Fruit fly (Drosophila melanogaster): ENCODE measurements around the gene Hmgcl.

Hmgcl gene

DNA sequence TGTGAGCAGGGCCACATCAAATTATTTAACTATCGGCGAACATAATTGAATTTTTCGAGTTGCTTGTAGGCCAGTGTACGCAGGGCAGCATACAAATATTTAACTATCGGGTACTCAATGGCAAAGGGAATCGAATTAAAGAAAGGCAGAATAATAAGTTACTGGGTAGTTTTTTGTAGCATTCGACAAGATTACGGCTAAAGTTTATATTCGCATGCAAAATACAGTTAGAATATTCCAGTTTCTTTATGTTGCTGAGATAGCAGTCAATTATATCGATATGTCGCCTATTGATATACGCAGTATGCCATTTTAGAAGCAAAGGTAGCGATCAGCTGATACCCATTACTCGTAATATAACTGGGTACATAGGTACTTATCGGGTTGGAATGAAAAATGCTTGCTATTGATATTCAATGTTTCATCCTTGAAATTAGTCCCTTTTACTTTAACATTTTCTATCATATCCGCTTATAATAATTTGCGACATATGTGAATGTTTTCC is 7.9 kb downstream of the Hmgcl start (continued):
- TF ChIP-seq CG4360 (GFP tag; IDR thresholded peaks at IDR 0.05) (no peak), otp (GFP tag; IDR thresholded peaks at IDR 0.05) (no peak), sqz (GFP tag; optimal IDR thresholded peaks at IDR 0.05) (no peak), ham (GFP tag; IDR thresholded peaks at IDR 0.05) (no peak), cas (GFP tag; IDR thresholded peaks at IDR 0.05) (no peak), CG3163 (GFP tag; optimal IDR thresholded peaks at IDR 0.05) (peak; percentile 14), CG7839 (tag; optimal IDR thresholded peaks at IDR 0.05) (peak; percentile 61), gt (GFP tag; IDR thresholded peaks at IDR 0.05) (no peak), CG9215 (GFP tag; IDR thresholded peaks at IDR 0.05) (no peak; the same call in 1 of the 2 replicates), Med (GFP tag) (peak; percentile 95), CG18011 (GFP tag; optimal IDR thresholded peaks at IDR 0.05) (peak; percentile 28), CG2120 (GFP tag; optimal IDR thresholded peaks at IDR 0.05) (peak; percentile 75), Myb (GFP tag; optimal IDR thresholded peaks at IDR 0.05) (peak; percentile 23), hb (GFP tag; IDR thresholded peaks at IDR 0.05; ENCODE audit: partially characterized antibody) (peak; percentile 25; the same call in 2 of the 3 replicates), CG17359 (tag; optimal IDR thresholded peaks at IDR 0.05) (peak; percentile 26), CG9609 (GFP tag; optimal IDR thresholded peaks at IDR 0.05) (no peak), odd (GFP tag; optimal IDR thresholded peaks at IDR 0.05) (no peak), CG7963 (GFP tag; IDR thresholded peaks at IDR 0.05; ENCODE audit: partially characterized antibody) (peak; percentile 63; the same call in 2 of the 3 replicates), bowl (GFP tag; IDR thresholded peaks at IDR 0.05) (peak; percentile 21; the same call in 1 of the 2 replicates), HmgD (GFP tag; optimal IDR thresholded peaks at IDR 0.05) (peak; percentile 8), Antp (GFP tag; optimal IDR thresholded peaks at IDR 0.05) (peak; percentile 56), cato (GFP tag; optimal IDR thresholded peaks at IDR 0.05; ENCODE audit: borderline replicate concordance) (no peak), BtbVII (GFP tag; optimal IDR thresholded peaks at IDR 0.05) (peak; percentile 24), fd102C (GFP tag; optimal IDR thresholded peaks at IDR 0.05) (no peak), lola (GFP tag; optimal IDR thresholded peaks at IDR 0.05) (peak in 1 of 3 experiments; percentile 41), amos (GFP tag; IDR thresholded peaks at IDR 0.05; ENCODE audit: partially characterized antibody) (peak; percentile 75), CG4617 (GFP tag; optimal IDR thresholded peaks at IDR 0.05; ENCODE audit: borderline replicate concordance) (peak; percentile 30), CG33557 (GFP tag; optimal IDR thresholded peaks at IDR 0.05) (no peak), CG12299 (tag; optimal IDR thresholded peaks at IDR 0.05) (peak; percentile 33), sens-2 (GFP tag; IDR thresholded peaks at IDR 0.05) (no peak), sisA (GFP tag; IDR thresholded peaks at IDR 0.05) (no peak), lbe (GFP tag; optimal IDR thresholded peaks at IDR 0.05) (peak; percentile 4), PHDP (tag; optimal IDR thresholded peaks at IDR 0.05) (peak; percentile 51), CG8388 (GFP tag; optimal IDR thresholded peaks at IDR 0.05) (peak; percentile 31), dan (GFP tag; IDR thresholded peaks at IDR 0.05) (no peak), so (GFP tag; IDR thresholded peaks at IDR 0.05) (0 out of 3 replicates have a peak, but pooled peaks have one; percentile 37), crol (GFP tag; IDR thresholded peaks at IDR 0.05) (no peak), esg (GFP tag; conservative IDR thresholded peaks at IDR 0.05) (0 out of 2 replicates have a peak, but pooled peaks have one; percentile 15), CG11696 (GFP tag; IDR thresholded peaks at IDR 0.05) (no peak), Ada2b (GFP tag; IDR thresholded peaks at IDR 0.05) (no peak), Blimp-1 (GFP tag; optimal IDR thresholded peaks at IDR 0.05) (no peak), NK7.1 (GFP tag; optimal IDR thresholded peaks at IDR 0.05) (peak; percentile 53), CG31441 (GFP tag; IDR thresholded peaks at IDR 0.05) (no peak; the same call in 1 of the 2 replicates), Tbp (GFP tag; optimal IDR thresholded peaks at IDR 0.05) (no peak), CG34422 (GFP tag; IDR thresholded peaks at IDR 0.05) (no peak; the same call in 2 of the 3 replicates), Oli (tag; optimal IDR thresholded peaks at IDR 0.05) (peak; percentile 27), CG6654 (GFP tag; optimal IDR thresholded peaks at IDR 0.05) (no peak), schlank (tag; optimal IDR thresholded peaks at IDR 0.05) (no peak), btn (GFP tag; optimal IDR thresholded peaks at IDR 0.05) (no peak), cad (GFP tag; optimal IDR thresholded peaks at IDR 0.05) (no peak)
